Worm (Caenorhabditis elegans) whole organism, L1 larva: ENCODE results near the gene F20G2.6.

Source experiments
- ama-1 ChIP-seq: fragments of 150-350 bp; optimal IDR thresholded peaks from 2 replicates; lab custom pipeline; 2014
- jun-1 ChIP-seq: fragments of 150-350 bp; optimal IDR thresholded peaks from 2 replicates; lab custom pipeline; 2014; ENCODE audit warnings: missing biosample characterization, missing genetic modification reagents, missing genetic modification characterization
- lin-15B ChIP-seq: fragments of 150-350 bp; sonication (generic microtip); optimal IDR thresholded peaks from 3 replicates; lab custom pipeline; 2014; ENCODE audit warnings: missing biosample characterization, missing genetic modification characterization
- lin-39 ChIP-seq: fragments of 150-350 bp; optimal IDR thresholded peaks from 2 replicates; lab custom pipeline; 2014; ENCODE audit warnings: missing biosample characterization, missing genetic modification reagents, missing genetic modification characterization
- nhr-76 ChIP-seq: sonication (generic microtip); optimal IDR thresholded peaks from 2 replicates; lab custom pipeline; 2017; ENCODE audit warnings: missing biosample characterization, missing genetic modification characterization
- unc-98 ChIP-seq: fragments of 200-800 bp; sonication (Bioruptor generic); IDR thresholded peaks from 2 replicates; pipeline ENCODE4 v1.3.6; 2022; ENCODE audit warnings: missing genetic modification characterization, missing compliant biosample characterization

- TF ChIP-seq unc-98: no peak
- no peak for TF ChIP-seq jun-1 (tag; lab: Kevin White, UChicago)
- no peak for TF ChIP-seq lin-39
- no peak for TF ChIP-seq nhr-76 (tag; lab: Kevin White, UChicago)
- no peak for TF ChIP-seq lin-15B (tag; lab: Kevin White, UChicago)
- no peak for TF ChIP-seq ama-1 (lab: Kevin White, UChicago)
These were observed 50.1 kb downstream of the F20G2.6 start, which contains the start of gene ceh-24 for ce11 chrV:13812931-13813330.
